Worm (Caenorhabditis elegans) whole organism, L1 larva: ENCODE measurements around the gene faah-5.
"Not testable (repeated sequence)": the region's sequence is repeated elsewhere in the genome, so short reads cannot be mapped to it uniquely, and the experiment has no call there.

Source experiments
- aly-2 ChIP-seq: fragments of 150-350 bp; optimal IDR thresholded peaks from 2 replicates; lab custom pipeline; 2014; ENCODE audit warnings: missing biosample characterization, missing genetic modification characterization
- ceh-63 ChIP-seq: fragments of 200-800 bp; sonication (Bioruptor generic); optimal IDR thresholded peaks from 2 replicates; lab custom pipeline; 2018; ENCODE audit warnings: mild to moderate bottlenecking, missing genetic modification characterization, missing compliant biosample characterization
- ceh-8 ChIP-seq: fragments of 200-800 bp; sonication (Bioruptor generic); optimal IDR thresholded peaks from 2 replicates; lab custom pipeline; 2018; ENCODE audit warnings: mild to moderate bottlenecking, missing genetic modification characterization, moderate library complexity, missing compliant biosample characterization
- ceh-90 ChIP-seq: sonication (generic microtip); optimal IDR thresholded peaks from 2 replicates; lab custom pipeline; 2016; ENCODE audit warnings: missing genetic modification characterization, missing compliant biosample characterization
- dpl-1 ChIP-seq, 3 experiments: fragments of 150-350 bp in 2 of 3; sonication (generic microtip) in 1 of 3; optimal IDR thresholded peaks; 2 replicates each; lab custom pipeline; 2014 to 2017; ENCODE audit warnings: missing biosample characterization in 3 of 3, missing genetic modification characterization in 3 of 3, missing genetic modification reagents in 3 of 3
- dsc-1 ChIP-seq: sonication (generic microtip); optimal IDR thresholded peaks from 2 replicates; lab custom pipeline; 2016; ENCODE audit warnings: mild to moderate bottlenecking, missing genetic modification characterization, missing compliant biosample characterization
- efl-1 ChIP-seq, 4 experiments: fragments of 150-350 bp; optimal IDR thresholded peaks in 3 of 4; peaks in 1 of 4; 1 replicate in 1 of 4; 2 replicates in 3 of 4; lab custom pipeline; 2014; ENCODE audit warnings: missing biosample characterization in 2 of 4, missing genetic modification characterization in 2 of 4, missing genetic modification reagents in 2 of 4
- efl-3 ChIP-seq: fragments of 200-800 bp; sonication (Bioruptor generic); optimal IDR thresholded peaks from 2 replicates; lab custom pipeline; 2018; ENCODE audit warnings: mild to moderate bottlenecking, missing genetic modification characterization, missing compliant biosample characterization
- egl-27 ChIP-seq, 2 experiments: fragments of 150-350 bp in 1 of 2; sonication (generic microtip); optimal IDR thresholded peaks; 3 replicates each; lab custom pipeline; 2017 to 2018; ENCODE audit warnings: missing biosample characterization in 2 of 2, missing genetic modification characterization in 2 of 2, missing genetic modification reagents in 2 of 2
- elt-2 ChIP-seq: sonication (generic microtip); optimal IDR thresholded peaks from 2 replicates; lab custom pipeline; 2016; ENCODE audit warnings: missing genetic modification characterization, mild to moderate bottlenecking, inconsistent platforms, missing compliant biosample characterization, missing genetic modification reagents
- ets-5 ChIP-seq: fragments of 200-800 bp; sonication (Bioruptor generic); IDR thresholded peaks from 2 replicates; pipeline ENCODE4 v1.3.6; 2022; ENCODE audit warnings: missing genetic modification characterization, missing compliant biosample characterization
- fkh-4 ChIP-seq: sonication (generic microtip); optimal IDR thresholded peaks from 2 replicates; lab custom pipeline; 2016; ENCODE audit warnings: missing compliant biosample characterization, missing genetic modification characterization, borderline replicate concordance
- fkh-8 ChIP-seq: sonication (generic microtip); optimal IDR thresholded peaks from 2 replicates; lab custom pipeline; 2016; ENCODE audit warnings: mild to moderate bottlenecking, missing genetic modification characterization, missing compliant biosample characterization
- hlh-4 ChIP-seq: sonication (generic microtip); optimal IDR thresholded peaks from 2 replicates; lab custom pipeline; 2016; ENCODE audit warnings: mild to moderate bottlenecking, missing genetic modification characterization, missing compliant biosample characterization
- irx-1 ChIP-seq: sonication (generic microtip); optimal IDR thresholded peaks from 2 replicates; lab custom pipeline; 2016; ENCODE audit warnings: missing genetic modification characterization, missing compliant biosample characterization
- isw-1 ChIP-seq: fragments of 200-800 bp; sonication (Bioruptor generic); IDR thresholded peaks from 2 replicates; pipeline ENCODE4 v1.3.6; 2022; ENCODE audit warnings: missing genetic modification characterization, missing compliant biosample characterization
- jun-1 ChIP-seq: fragments of 150-350 bp; optimal IDR thresholded peaks from 2 replicates; lab custom pipeline; 2014; ENCODE audit warnings: missing biosample characterization, missing genetic modification reagents, missing genetic modification characterization
- lin-13 ChIP-seq: fragments of 150-350 bp; optimal IDR thresholded peaks from 2 replicates; lab custom pipeline; 2014; ENCODE audit warnings: missing biosample characterization, missing genetic modification reagents, missing genetic modification characterization
- lin-14 ChIP-seq: fragments of 200-800 bp; sonication (Bioruptor generic); optimal IDR thresholded peaks from 2 replicates; lab custom pipeline; 2018; ENCODE audit warnings: mild to moderate bottlenecking, missing genetic modification characterization, moderate library complexity, missing compliant biosample characterization
- lin-35 ChIP-seq, 2 experiments: fragments of 150-350 bp; optimal IDR thresholded peaks; 2 replicates each; lab custom pipeline; 2014; ENCODE audit warnings: missing biosample characterization in 2 of 2, missing genetic modification characterization in 2 of 2, missing genetic modification reagents in 2 of 2
- lin-39 ChIP-seq: fragments of 150-350 bp; optimal IDR thresholded peaks from 2 replicates; lab custom pipeline; 2014; ENCODE audit warnings: missing biosample characterization, missing genetic modification reagents, missing genetic modification characterization
- mef-2 ChIP-seq: fragments of 150-350 bp; optimal IDR thresholded peaks from 2 replicates; lab custom pipeline; 2014; ENCODE audit warnings: missing biosample characterization, missing genetic modification characterization
- nhr-19 ChIP-seq: fragments of 200-800 bp; sonication (Bioruptor generic); conservative IDR thresholded peaks from 2 replicates; pipeline ENCODE4 v1.3.6; 2022; ENCODE audit warnings: missing genetic modification characterization, missing compliant biosample characterization
- nhr-20 ChIP-seq: sonication (generic microtip); optimal IDR thresholded peaks from 2 replicates; lab custom pipeline; 2016; ENCODE audit warnings: mild to moderate bottlenecking, missing genetic modification characterization, missing compliant biosample characterization
- nhr-28 ChIP-seq: fragments of 150-350 bp; optimal IDR thresholded peaks from 2 replicates; lab custom pipeline; 2014; ENCODE audit warnings: missing biosample characterization, missing genetic modification characterization
- nhr-85 ChIP-seq: sonication (generic microtip); peaks from one replicate; lab custom pipeline; 2016; ENCODE audit warnings: missing genetic modification characterization, inconsistent platforms, missing compliant biosample characterization
- snpc-4 ChIP-seq: fragments of 150-350 bp; optimal IDR thresholded peaks from 2 replicates; lab custom pipeline; 2014; ENCODE audit warnings: missing biosample characterization, missing genetic modification characterization
- snu-23 ChIP-seq: sonication (generic microtip); optimal IDR thresholded peaks from 2 replicates; lab custom pipeline; 2016; ENCODE audit warnings: missing genetic modification characterization, missing compliant biosample characterization
- unc-130 ChIP-seq: fragments of 150-350 bp; optimal IDR thresholded peaks from 2 replicates; lab custom pipeline; 2017; ENCODE audit warnings: missing biosample characterization, missing genetic modification characterization, inconsistent platforms
- unc-30 ChIP-seq: sonication (generic microtip); optimal IDR thresholded peaks from 2 replicates; lab custom pipeline; 2017; ENCODE audit warnings: missing biosample characterization, missing genetic modification characterization
- unc-98 ChIP-seq: fragments of 200-800 bp; sonication (Bioruptor generic); IDR thresholded peaks from 2 replicates; pipeline ENCODE4 v1.3.6; 2022; ENCODE audit warnings: missing genetic modification characterization, missing compliant biosample characterization
- xbp-1 ChIP-seq: sonication (generic microtip); optimal IDR thresholded peaks from 2 replicates; lab custom pipeline; 2016; ENCODE audit warnings: missing genetic modification characterization, missing compliant biosample characterization
- ztf-4 ChIP-seq: fragments of 150-350 bp; optimal IDR thresholded peaks from 2 replicates; lab custom pipeline; 2014; ENCODE audit warnings: missing biosample characterization, missing genetic modification characterization

faah-5 gene

DNA sequence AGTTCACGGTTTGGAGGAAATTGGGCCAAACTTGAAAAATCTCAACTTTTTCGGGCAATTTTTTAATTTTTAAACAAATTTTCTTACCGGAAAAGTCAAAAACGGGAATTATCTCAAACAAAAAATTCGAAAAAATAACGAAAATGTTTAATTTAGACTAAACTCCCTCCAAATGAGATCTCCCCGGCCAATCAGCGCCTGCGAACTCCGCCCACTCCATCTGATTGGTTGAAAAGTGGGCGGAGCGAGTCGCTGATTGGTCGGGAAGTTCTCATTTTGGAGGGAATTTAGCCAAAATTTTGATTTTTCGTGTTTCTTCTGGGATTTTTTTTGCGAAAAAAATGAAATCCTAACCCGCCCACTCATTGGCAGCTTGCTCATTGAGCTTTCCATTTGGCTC lies 5.4 kb upstream of the faah-5 start:
- peak; percentile 46 for TF ChIP-seq nhr-85 (tag; lab: Kevin White, UChicago)
- no peak for TF ChIP-seq ceh-90 (tag; lab: Kevin White, UChicago)
- TF ChIP-seq ceh-8 (GFP tag; lab: Kevin White, UChicago) = no peak
- TF ChIP-seq fkh-4 (tag; lab: Kevin White, UChicago) = no peak
- TF ChIP-seq, all 84 proteins: peak for 1

DNA sequence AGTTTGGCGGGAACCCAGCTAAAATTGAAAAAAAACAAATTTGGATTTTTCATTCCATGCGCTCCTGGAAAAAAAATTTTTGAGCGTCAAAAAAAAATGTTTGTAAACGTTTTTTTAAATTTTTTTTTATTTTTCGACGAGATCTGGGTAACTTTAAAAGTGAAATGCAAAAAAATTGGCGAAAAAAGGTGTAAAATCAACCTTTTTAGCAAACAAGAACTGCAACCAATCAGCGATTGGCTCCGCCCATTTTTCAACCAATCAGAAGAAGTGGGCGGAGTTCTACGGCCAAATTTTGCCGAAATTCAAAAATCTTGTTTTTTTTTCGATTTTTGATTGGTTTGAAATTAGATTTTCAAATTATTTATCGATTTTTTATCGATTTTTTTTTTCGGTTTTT lies 4.3 kb upstream of the faah-5 start:
- TF ChIP-seq efl-1 (optimal IDR thresholded peaks at IDR 0.05; lab: Kevin White, UChicago) (no peak), efl-1 (GFP tag; optimal IDR thresholded peaks at IDR 0.05 in 1 of 2; lab: Kevin White, UChicago) (peak in 1 of 2 experiments; percentile 31), efl-3 (GFP tag; lab: Kevin White, UChicago) (no peak)

DNA sequence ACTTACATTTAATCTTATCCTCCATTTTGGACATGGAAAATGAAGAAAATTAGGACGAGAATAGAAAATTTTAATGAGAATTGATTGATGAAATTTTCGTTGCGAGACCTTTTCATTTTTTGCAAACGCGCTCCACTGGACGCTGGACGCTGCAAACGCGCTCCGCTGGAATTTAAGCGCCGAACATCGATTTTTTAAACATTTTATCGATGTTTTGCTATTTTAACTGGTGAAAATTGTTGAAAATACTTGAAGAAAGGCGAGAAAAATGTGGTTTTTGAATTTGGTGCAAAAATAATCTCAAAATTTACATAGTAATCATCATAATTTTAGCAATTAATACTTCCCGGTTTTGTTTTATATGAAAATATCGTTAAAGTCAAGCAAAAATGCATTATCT lies 1.7 kb upstream of the faah-5 start, which contains the start of gene Y56A3A.41:
Gene Y56A3A.41 (minus strand): TSS at position 101 of the 400 bp plus-strand sequence.
- no peak for TF ChIP-seq snu-23 (GFP tag; lab: Kevin White, UChicago)
- no peak for TF ChIP-seq dpl-1 (GFP tag; optimal IDR thresholded peaks at IDR 0.05; lab: Kevin White, UChicago)
- no peak for TF ChIP-seq fkh-8 (tag; lab: Kevin White, UChicago)
- no peak for TF ChIP-seq irx-1 (tag; lab: Kevin White, UChicago)

DNA sequence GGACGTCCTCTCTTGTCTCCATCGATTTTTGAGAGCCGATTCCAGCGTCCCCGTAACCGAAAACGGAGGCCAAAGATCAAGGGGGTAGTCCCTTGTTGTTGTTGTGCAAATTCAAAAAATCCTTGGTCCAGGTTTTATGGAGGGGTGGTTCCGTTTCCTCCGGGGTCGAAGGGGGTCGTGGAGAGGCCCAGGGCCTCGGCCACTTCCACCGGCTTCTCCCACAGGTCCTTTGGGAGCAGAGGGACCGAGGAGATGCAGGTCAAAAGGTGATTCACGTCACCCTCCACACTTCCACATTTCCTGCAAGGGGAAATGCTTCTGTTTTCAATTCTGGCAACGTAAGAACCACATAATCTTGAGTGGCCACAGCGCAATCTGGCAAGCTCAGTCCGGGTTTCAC lies 7.5 kb downstream of the faah-5 start, which contains the start of gene fbxb-22:
Gene fbxb-22 (minus strand): TSS at position 61 of the 400 bp plus-strand sequence.
- TF ChIP-seq jun-1; lin-39 (tag; lab: Kevin White, UChicago); snpc-4 (tag; lab: Kevin White, UChicago): not testable (repeated sequence)

DNA sequence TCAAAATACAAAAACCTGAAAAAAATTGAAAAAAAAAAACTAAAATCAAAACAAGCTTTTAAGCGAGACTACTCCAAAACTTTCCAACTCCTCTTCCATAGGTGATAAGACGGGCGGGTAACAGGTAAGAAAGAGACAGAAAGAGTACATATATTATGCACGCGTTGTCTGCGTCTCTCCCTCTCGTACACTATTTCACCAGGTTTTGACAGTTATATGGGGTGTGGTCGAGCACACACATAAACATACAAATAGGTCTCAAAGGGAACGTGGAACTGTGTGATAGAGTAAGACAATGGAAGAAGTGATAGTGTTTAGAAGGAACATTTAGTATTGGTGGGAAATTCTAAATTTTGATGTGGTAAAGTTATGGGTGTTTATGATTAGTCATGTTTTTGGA lies 9.7 kb downstream of the faah-5 start:
- TF ChIP-seq elt-2 (tag; lab: Kevin White, UChicago) (peak; percentile 24), dsc-1 (tag; lab: Kevin White, UChicago) (no peak), lin-14 (GFP tag; lab: Kevin White, UChicago) (no peak), mef-2 (tag; lab: Kevin White, UChicago) (no peak), nhr-28 (tag; lab: Kevin White, UChicago) (no peak), lin-39 (tag; lab: Kevin White, UChicago) (no peak), hlh-4 (tag; lab: Kevin White, UChicago) (no peak), ztf-4 (tag; lab: Kevin White, UChicago) (no peak)

DNA sequence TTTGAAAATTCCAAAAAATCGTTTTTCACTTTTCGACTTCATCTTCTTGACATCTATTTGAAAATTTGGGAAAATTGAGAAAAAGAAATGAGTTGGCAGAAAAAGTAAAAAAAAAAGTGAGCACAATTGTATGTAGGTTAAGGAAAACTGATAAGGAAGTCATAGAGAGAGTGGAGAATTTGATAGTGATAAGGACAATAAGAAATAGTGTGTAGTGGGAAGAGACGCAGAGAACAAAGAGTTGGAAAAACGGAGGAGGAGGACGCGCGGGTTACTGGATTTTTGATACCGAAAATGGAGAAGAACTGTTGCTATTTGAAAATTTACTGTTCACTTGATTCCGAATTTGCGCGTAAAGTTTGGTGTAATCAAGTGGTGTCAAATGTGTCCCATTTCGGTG lies 12.5 kb downstream of the faah-5 start, which contains the start of gene Y56A3A.6:
Gene Y56A3A.6 (minus strand): TSS at position 53 of the 400 bp plus-strand sequence.
- TF ChIP-seq elt-2 (tag; lab: Kevin White, UChicago) = peak; percentile 59
- TF ChIP-seq ceh-8 (GFP tag; lab: Kevin White, UChicago) = no peak
- TF ChIP-seq lin-35 (GFP tag; optimal IDR thresholded peaks at IDR 0.05; lab: Kevin White, UChicago) = peak in 1 of 2 experiments; percentile 2

DNA sequence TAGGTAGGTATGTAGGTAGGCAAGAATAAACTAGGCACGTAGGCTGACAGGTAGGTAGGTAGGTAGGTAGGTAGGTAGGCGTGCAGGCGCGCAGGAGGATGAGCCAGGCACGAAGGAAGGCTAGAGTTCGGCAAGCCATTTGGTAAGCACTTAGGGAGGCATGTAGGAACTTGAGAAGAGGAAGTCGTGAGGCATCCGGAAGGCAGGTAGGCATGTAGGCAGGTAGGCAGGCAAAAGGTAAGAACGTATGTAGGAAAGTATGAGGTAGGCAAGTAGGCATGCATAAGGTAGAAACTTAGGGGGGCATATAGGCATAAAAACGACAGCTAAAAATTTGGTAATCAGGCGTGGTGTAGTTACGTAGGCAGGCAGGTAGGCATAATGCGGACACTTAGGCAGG lies 15.1 kb downstream of the faah-5 start:
- TF ChIP-seq nhr-20 (no peak), ceh-90 (tag; lab: Kevin White, UChicago) (no peak), snpc-4 (tag; lab: Kevin White, UChicago) (no peak), nhr-19 (GFP tag; lab: Robert Waterston, UW) (no peak), ets-5 (GFP tag; lab: Robert Waterston, UW) (no peak), dpl-1 (GFP tag; optimal IDR thresholded peaks at IDR 0.05; lab: Kevin White, UChicago) (no peak), lin-14 (GFP tag; lab: Kevin White, UChicago) (no peak), unc-130 (tag; lab: Kevin White, UChicago) (no peak), lin-39 (tag; lab: Kevin White, UChicago) (no peak), egl-27 (tag; optimal IDR thresholded peaks at IDR 0.05; lab: Kevin White, UChicago) (no peak), lin-13 (no peak), xbp-1 (no peak), unc-30 (tag; lab: Kevin White, UChicago) (no peak), aly-2 (tag; lab: Kevin White, UChicago) (no peak), ceh-63 (no peak), isw-1 (no peak), unc-98 (GFP tag; lab: Robert Waterston, UW) (no peak)
